Worm (Caenorhabditis elegans): Measurements from ENCODE around the gene B0024.15.

The B0024.15 gene

ce11 chrV:10252682-10253081, 37.2 kb upstream of the B0024.15 start:
- no peak for TF ChIP-seq fkh-10 (GFP tag; optimal IDR thresholded peaks at IDR 0.05)
- no peak for TF ChIP-seq pag-3 (tag; optimal IDR thresholded peaks at IDR 0.05; ENCODE audit: borderline replicate concordance, insufficient read depth)
- TF ChIP-seq elt-3 (tag; optimal IDR thresholded peaks at IDR 0.05) = no peak
- TF ChIP-seq ets-5 (GFP tag; IDR thresholded peaks at IDR 0.05) = no peak
- TF ChIP-seq unc-30 (tag; optimal IDR thresholded peaks at IDR 0.05) = no peak
- no peak for TF ChIP-seq lin-13 (GFP tag; optimal IDR thresholded peaks at IDR 0.05)
- no peak for TF ChIP-seq blmp-1 (tag; optimal IDR thresholded peaks at IDR 0.05)
- no peak for TF ChIP-seq efl-3 (GFP tag; optimal IDR thresholded peaks at IDR 0.05)
- TF ChIP-seq sup-37 (GFP tag; optimal IDR thresholded peaks at IDR 0.05) = no peak
- no peak for TF ChIP-seq aha-1 (tag; optimal IDR thresholded peaks at IDR 0.05)
- no peak for TF ChIP-seq lin-15B (tag; optimal IDR thresholded peaks at IDR 0.05)

DNA sequence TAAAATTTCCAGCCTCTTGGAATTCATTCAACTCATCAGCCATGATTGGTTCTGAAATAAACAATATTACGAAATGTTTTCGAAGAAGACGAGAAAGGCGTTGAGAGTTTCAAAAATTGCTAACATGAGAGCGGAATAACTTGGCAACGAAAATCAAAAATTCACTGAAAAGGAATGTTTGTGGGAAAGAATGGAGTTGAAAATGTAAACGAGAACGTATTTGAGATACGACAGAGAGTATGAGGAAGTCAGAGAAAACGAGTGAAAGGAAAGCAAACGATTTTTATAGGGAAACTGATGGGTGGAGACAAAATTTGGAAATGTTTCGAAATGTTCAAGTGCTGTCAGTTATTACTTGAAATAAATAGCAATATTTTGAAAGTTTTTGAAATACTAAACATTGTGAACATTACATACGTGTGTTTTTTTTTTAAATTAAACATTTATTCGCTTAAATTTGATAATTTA, 34.8 kb upstream of the B0024.15 start, which contains the start of gene rop-1:
TSS of gene rop-1 (minus strand) at position 51 of the 468 bp plus-strand sequence.
- TF ChIP-seq lin-14 (GFP tag; optimal IDR thresholded peaks at IDR 0.05) (peak; percentile 35), lsy-2 (tag; optimal IDR thresholded peaks at IDR 0.05) (peak in 1 of 2 experiments; percentile 52), lin-15B (tag; optimal IDR thresholded peaks at IDR 0.05) (no peak), nhr-85 (tag) (no peak), Y116A8C.19 (tag; optimal IDR thresholded peaks at IDR 0.05; ENCODE audit: borderline replicate concordance) (no peak), skn-1 (tag; optimal IDR thresholded peaks at IDR 0.05) (peak; percentile 67), efl-1 (optimal IDR thresholded peaks at IDR 0.05) (peak in 1 of 2 experiments; percentile 26), efl-1 (GFP tag; optimal IDR thresholded peaks at IDR 0.05 in 1 of 2) (peak in 1 of 2 experiments; percentile 4), ceh-82 (tag; optimal IDR thresholded peaks at IDR 0.05) (peak in 1 of 3 experiments; percentile 3), tlp-1 (tag; optimal IDR thresholded peaks at IDR 0.05) (no peak), nhr-20 (tag; optimal IDR thresholded peaks at IDR 0.05) (peak; percentile 10), elt-2 (tag; optimal IDR thresholded peaks at IDR 0.05) (peak; percentile 5), blmp-1 (tag; optimal IDR thresholded peaks at IDR 0.05) (peak; percentile 89), lin-35 (GFP tag; optimal IDR thresholded peaks at IDR 0.05) (peak in 1 of 2 experiments; percentile 28), fkh-8 (tag; optimal IDR thresholded peaks at IDR 0.05) (no peak)

- TF ChIP-seq blmp-1 (tag; optimal IDR thresholded peaks at IDR 0.05) (no peak), egl-27 (tag; optimal IDR thresholded peaks at IDR 0.05) (no peak), lin-14 (GFP tag; optimal IDR thresholded peaks at IDR 0.05) (peak; percentile 17), aha-1 (tag; optimal IDR thresholded peaks at IDR 0.05) (no peak), efl-1 (optimal IDR thresholded peaks at IDR 0.05) (no peak), efl-1 (GFP tag; optimal IDR thresholded peaks at IDR 0.05 in 1 of 2) (peak in 1 of 2 experiments; percentile 39), elt-2 (tag; optimal IDR thresholded peaks at IDR 0.05) (peak; percentile 70), ets-5 (GFP tag; IDR thresholded peaks at IDR 0.05) (no peak), ceh-8 (GFP tag; optimal IDR thresholded peaks at IDR 0.05) (no peak), lin-35 (GFP tag; optimal IDR thresholded peaks at IDR 0.05) (peak in 1 of 2 experiments; percentile 32), rnt-1 (tag; optimal IDR thresholded peaks at IDR 0.05) (no peak), pax-3 (tag; optimal IDR thresholded peaks at IDR 0.05) (no peak)
These were observed 33.8 kb upstream of the B0024.15 start, which contains the start of gene nhr-232 for ce11 chrV:10256050-10256449. Gene nhr-232, plus strand, starts transcription at chrV:10256170.

DNA sequence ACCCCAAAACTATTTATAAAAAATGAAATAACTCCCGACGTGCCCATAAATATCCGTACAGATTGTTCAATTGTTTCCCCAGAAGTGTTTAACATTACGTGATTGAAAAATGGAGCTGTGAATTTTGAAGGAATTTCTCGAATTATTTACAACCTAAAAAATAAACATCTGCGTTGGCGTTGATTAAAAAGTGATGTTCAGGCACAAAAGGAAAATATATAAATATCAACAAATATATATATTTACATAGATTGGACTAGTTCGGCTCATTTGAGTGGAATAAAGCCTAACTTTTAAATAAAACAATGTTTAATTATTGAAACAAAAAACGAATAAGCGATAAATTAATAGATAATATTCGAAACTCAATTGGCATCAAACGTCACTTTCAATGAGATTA, 29.4 kb upstream of the B0024.15 start, which contains the start of gene sri-18:
TSS of gene sri-18 (minus strand) at position 101 of the 400 bp plus-strand sequence.
- no peak for TF ChIP-seq efl-1 (optimal IDR thresholded peaks at IDR 0.05)
- no peak for TF ChIP-seq efl-1 (GFP tag; optimal IDR thresholded peaks at IDR 0.05 in 1 of 2)
- TF ChIP-seq isw-1 (GFP tag; IDR thresholded peaks at IDR 0.05) = no peak
- no peak for TF ChIP-seq lin-35 (GFP tag; optimal IDR thresholded peaks at IDR 0.05)
- TF ChIP-seq nhr-47 (tag; optimal IDR thresholded peaks at IDR 0.05) = no peak
- no peak for TF ChIP-seq egl-13 (tag; optimal IDR thresholded peaks at IDR 0.05)
- no peak for TF ChIP-seq lin-39 (tag; optimal IDR thresholded peaks at IDR 0.05)
- TF ChIP-seq nhr-11 (tag; optimal IDR thresholded peaks at IDR 0.05) = no peak
- no peak for TF ChIP-seq hlh-17 (GFP tag; optimal IDR thresholded peaks at IDR 0.05; ENCODE audit: borderline replicate concordance)
